Worm (Caenorhabditis elegans): ENCODE measurements around the gene T01H3.2.

The T01H3.2 gene

DNA sequence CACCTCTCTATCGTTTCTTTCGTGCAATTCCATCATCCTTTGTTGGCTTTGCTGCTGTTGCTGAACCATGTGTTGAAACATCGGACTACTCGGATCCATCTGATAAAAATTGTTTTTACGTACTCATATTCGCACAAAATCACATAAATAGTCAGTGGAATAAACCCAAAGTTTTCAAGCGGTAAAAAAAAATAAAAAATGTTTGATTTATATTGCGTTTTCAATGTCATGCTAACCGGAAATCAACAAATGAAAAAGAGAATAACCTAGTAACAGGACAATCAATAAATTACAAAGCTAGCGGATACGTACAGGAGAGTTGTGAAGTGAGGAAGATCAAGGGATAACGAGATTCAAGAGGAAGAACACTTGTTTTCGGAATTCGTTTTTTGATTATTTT lies 22.9 kb downstream of the T01H3.2 start, which contains the start of gene mdt-10:
mdt-10 (minus strand) TSS at position 101 of the 400 bp plus-strand sequence.
- TF ChIP-seq ref-1 (GFP tag; conservative IDR thresholded peaks at IDR 0.05) (no peak), ztf-23 (GFP tag; IDR thresholded peaks at IDR 0.05) (no peak), klf-2 (GFP tag; conservative IDR thresholded peaks at IDR 0.05) (no peak), med-1 (GFP tag; optimal IDR thresholded peaks at IDR 0.05; ENCODE audit: insufficient read depth) (no peak), tab-1 (GFP tag; IDR thresholded peaks at IDR 0.05) (no peak), ztf-29 (GFP tag; IDR thresholded peaks at IDR 0.05) (no peak), T22C8.4 (GFP tag; IDR thresholded peaks at IDR 0.05) (no peak), flt-1 (GFP tag; IDR thresholded peaks at IDR 0.05) (no peak), cog-1 (tag; optimal IDR thresholded peaks at IDR 0.05) (no peak)

DNA sequence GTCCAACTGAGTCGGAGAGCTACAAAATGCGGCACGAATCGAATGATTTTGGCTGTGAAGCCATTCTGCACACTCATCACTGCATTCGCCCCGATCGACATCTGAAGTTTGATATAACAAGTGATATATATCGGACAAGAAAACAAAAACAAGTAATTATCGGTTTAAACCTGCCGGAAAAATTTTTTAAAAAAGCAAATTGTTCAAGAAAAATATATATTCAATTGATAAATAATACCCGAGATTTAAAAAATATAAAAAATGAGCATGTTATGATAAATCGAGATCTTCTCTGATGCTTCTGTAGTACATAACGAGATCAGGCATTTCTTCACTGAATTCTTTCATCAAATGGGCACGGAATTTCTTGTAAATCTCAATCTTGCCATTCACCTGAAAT lies 24.1 kb downstream of the T01H3.2 start, which contains the start of gene T09A5.5:
T09A5.5 (minus strand) TSS at position 101 of the 400 bp plus-strand sequence.
- TF ChIP-seq tab-1 (GFP tag; IDR thresholded peaks at IDR 0.05) (no peak), klf-2 (GFP tag; conservative IDR thresholded peaks at IDR 0.05) (no peak), ztf-29 (GFP tag; IDR thresholded peaks at IDR 0.05) (no peak), T22C8.4 (GFP tag; IDR thresholded peaks at IDR 0.05) (no peak), ref-1 (GFP tag; conservative IDR thresholded peaks at IDR 0.05) (no peak), flt-1 (GFP tag; IDR thresholded peaks at IDR 0.05) (no peak), med-1 (GFP tag; optimal IDR thresholded peaks at IDR 0.05; ENCODE audit: insufficient read depth) (no peak)

DNA sequence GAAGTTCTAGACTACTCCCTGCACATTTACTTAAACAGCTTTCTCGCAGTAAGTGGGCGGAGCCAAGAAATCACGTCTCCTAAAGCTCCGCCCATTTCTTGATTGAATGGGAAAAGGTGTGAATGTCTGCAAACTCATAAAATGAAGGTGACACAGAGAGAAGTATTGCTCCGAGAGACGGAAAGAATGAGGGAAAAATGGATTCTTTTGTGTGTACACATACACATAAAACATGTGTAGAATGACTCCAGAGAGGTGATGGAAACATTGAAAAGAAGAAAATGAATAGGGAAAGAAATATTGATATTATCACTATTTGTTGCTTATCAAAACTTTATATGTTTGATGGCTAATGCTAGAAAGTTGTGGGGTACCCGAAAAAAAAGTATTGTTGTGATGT lies 26.3 kb downstream of the T01H3.2 start:
- TF ChIP-seq ztf-29 (GFP tag; IDR thresholded peaks at IDR 0.05) = no peak
- TF ChIP-seq flt-1 (GFP tag; IDR thresholded peaks at IDR 0.05) = no peak
- no peak for TF ChIP-seq klf-2 (GFP tag; conservative IDR thresholded peaks at IDR 0.05)
- TF ChIP-seq T22C8.4 (GFP tag; IDR thresholded peaks at IDR 0.05) = no peak
- TF ChIP-seq ref-1 (GFP tag; conservative IDR thresholded peaks at IDR 0.05) = no peak
- no peak for TF ChIP-seq ztf-23 (GFP tag; IDR thresholded peaks at IDR 0.05)
- TF ChIP-seq tab-1 (GFP tag; IDR thresholded peaks at IDR 0.05) = no peak
- no peak for TF ChIP-seq cog-1 (tag; optimal IDR thresholded peaks at IDR 0.05)
- TF ChIP-seq med-1 (GFP tag; optimal IDR thresholded peaks at IDR 0.05; ENCODE audit: insufficient read depth) = no peak

DNA sequence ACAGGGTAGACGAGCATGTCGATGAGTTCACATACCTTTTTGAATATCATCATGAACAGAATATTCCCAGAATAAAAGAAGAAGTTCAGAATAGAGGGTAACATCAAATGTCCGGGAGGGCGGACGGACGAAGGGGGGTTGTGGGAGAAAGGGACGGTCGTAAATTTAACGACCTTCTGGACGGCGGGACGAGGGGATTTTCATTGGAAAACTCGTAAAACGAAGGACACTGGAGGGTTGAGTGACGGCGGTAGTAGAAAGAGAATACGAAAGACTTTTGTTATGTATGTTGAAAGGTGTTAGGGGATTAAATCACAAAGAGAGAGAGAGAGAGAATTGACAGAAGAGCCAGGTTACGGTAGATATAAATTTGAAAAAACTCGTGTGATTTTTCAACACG lies 27.2 kb downstream of the T01H3.2 start:
- no peak for TF ChIP-seq ref-1 (GFP tag; conservative IDR thresholded peaks at IDR 0.05)
- TF ChIP-seq ztf-23 (GFP tag; IDR thresholded peaks at IDR 0.05) = no peak
- no peak for TF ChIP-seq klf-2 (GFP tag; conservative IDR thresholded peaks at IDR 0.05)
- TF ChIP-seq tab-1 (GFP tag; IDR thresholded peaks at IDR 0.05) = no peak
- TF ChIP-seq ztf-29 (GFP tag; IDR thresholded peaks at IDR 0.05) = no peak
- no peak for TF ChIP-seq flt-1 (GFP tag; IDR thresholded peaks at IDR 0.05)
- no peak for TF ChIP-seq med-1 (GFP tag; optimal IDR thresholded peaks at IDR 0.05; ENCODE audit: insufficient read depth)
- TF ChIP-seq cog-1 (tag; optimal IDR thresholded peaks at IDR 0.05) = no peak
- no peak for TF ChIP-seq T22C8.4 (GFP tag; IDR thresholded peaks at IDR 0.05)

DNA sequence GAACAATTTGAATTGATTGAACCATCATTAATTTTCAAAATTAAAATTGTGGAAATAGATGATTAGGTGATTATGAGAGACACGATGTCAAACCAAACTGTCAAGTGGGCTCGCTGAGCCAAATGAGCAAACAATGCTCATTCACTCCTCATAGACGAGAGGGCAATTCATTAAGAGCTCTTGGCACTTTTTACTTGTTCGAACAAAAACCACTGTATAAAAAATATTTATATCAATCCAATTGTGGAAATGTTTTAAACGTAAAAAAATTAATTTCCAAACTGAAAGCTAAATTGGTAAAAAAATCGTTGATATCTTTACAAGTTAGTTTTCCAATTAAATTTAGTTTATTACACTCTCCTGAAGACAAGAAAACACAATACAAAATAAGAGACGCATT lies 28.1 kb downstream of the T01H3.2 start, which contains the start of gene acr-7:
acr-7 (minus strand) TSS at position 101 of the 400 bp plus-strand sequence.
- TF ChIP-seq cog-1 (tag; optimal IDR thresholded peaks at IDR 0.05) (no peak), klf-2 (GFP tag; conservative IDR thresholded peaks at IDR 0.05) (no peak), ztf-23 (GFP tag; IDR thresholded peaks at IDR 0.05) (no peak), ztf-29 (GFP tag; IDR thresholded peaks at IDR 0.05) (no peak), tab-1 (GFP tag; IDR thresholded peaks at IDR 0.05) (no peak)

DNA sequence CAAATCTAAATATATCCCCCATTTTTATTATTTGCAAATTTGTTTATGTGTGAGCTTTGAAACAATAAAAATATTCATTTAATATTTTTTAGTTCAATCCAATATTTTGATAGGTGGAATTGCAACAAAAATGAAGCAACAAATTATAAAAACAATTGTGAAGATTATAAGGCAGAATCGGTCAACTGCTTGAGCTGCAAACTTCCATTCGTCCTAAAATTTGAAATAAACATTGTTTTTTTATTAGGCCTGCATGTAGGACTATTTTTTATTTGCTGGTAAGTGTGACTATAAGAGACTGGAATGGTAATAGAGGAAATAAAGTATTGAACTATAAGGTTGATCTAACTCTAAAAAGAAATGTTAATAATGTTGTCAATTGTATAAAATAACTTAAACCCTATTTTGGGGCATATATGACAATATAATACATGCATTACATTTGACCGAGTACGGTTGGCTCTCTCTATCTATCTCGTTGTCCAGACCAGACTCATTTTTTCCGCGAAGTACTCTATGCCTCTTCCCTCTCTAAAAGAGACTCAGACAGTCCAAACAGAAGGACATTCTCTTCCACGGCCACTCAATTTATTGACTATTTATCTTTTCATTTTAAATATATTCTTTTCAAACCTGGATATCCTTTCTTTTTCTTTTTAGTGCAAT lies 32.1 kb downstream of the T01H3.2 start, which contains the start of gene T09A5.4:
T09A5.4 (plus strand) TSS at position 616 of the 666 bp plus-strand sequence.
- TF ChIP-seq klf-2 (GFP tag; conservative IDR thresholded peaks at IDR 0.05) (no peak), ref-1 (GFP tag; conservative IDR thresholded peaks at IDR 0.05) (no peak), cog-1 (tag; optimal IDR thresholded peaks at IDR 0.05) (no peak), flt-1 (GFP tag; IDR thresholded peaks at IDR 0.05) (no peak), tab-1 (GFP tag; IDR thresholded peaks at IDR 0.05) (no peak), ztf-23 (GFP tag; IDR thresholded peaks at IDR 0.05) (no peak), med-1 (GFP tag; optimal IDR thresholded peaks at IDR 0.05; ENCODE audit: insufficient read depth) (no peak), ztf-29 (GFP tag; IDR thresholded peaks at IDR 0.05) (no peak), T22C8.4 (GFP tag; IDR thresholded peaks at IDR 0.05) (no peak)

DNA sequence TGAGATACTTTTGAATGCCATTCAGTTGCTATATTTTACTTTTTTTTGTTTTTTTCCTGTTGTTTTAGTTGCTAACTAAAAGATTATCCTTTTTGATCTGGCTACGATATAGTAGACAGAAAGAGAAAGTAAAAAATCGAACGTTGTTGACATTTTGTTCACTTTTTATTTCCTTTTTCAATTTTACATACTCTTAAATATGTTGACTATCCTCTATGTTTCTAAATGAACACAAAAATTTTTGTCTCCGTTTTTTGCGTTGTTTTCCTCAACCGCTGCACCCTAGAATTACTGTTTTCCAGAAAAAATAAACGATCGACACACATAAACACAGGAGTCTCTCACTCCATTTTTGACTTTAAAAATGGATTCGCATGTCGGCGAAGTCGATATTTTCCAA lies 35.7 kb downstream of the T01H3.2 start, which contains the start of gene klp-3:
klp-3 (plus strand) TSS at position 301 of the 400 bp plus-strand sequence.
- no peak for TF ChIP-seq med-1 (GFP tag; optimal IDR thresholded peaks at IDR 0.05; ENCODE audit: insufficient read depth)
- no peak for TF ChIP-seq T22C8.4 (GFP tag; IDR thresholded peaks at IDR 0.05)

DNA sequence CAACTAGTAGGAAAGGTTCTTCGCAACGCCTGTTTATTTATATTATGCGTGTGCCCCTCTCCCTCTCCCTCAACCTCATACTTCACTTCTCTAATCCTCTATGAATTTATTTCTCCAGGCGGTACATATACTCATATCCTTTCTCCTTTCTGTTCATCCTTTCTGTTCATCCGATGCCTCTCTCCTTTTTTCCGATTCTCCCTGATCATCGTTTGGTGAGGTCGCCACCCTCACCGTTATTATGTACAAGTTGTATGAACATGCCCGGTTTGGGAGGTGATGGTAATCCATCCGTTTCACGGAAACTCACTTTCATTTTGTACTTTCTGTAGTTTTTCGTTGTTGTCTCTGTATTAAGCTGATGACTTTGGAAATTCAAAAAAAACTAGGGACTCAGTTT lies 38.1 kb downstream of the T01H3.2 start:
- no peak for TF ChIP-seq klf-2 (GFP tag; conservative IDR thresholded peaks at IDR 0.05)
- TF ChIP-seq med-1 (GFP tag; optimal IDR thresholded peaks at IDR 0.05; ENCODE audit: insufficient read depth) = no peak
- no peak for TF ChIP-seq ztf-23 (GFP tag; IDR thresholded peaks at IDR 0.05)
- no peak for TF ChIP-seq tab-1 (GFP tag; IDR thresholded peaks at IDR 0.05)
- no peak for TF ChIP-seq ztf-29 (GFP tag; IDR thresholded peaks at IDR 0.05)
- TF ChIP-seq ref-1 (GFP tag; conservative IDR thresholded peaks at IDR 0.05) = no peak
- no peak for TF ChIP-seq flt-1 (GFP tag; IDR thresholded peaks at IDR 0.05)
- TF ChIP-seq T22C8.4 (GFP tag; IDR thresholded peaks at IDR 0.05) = no peak
- TF ChIP-seq cog-1 (tag; optimal IDR thresholded peaks at IDR 0.05) = no peak

DNA sequence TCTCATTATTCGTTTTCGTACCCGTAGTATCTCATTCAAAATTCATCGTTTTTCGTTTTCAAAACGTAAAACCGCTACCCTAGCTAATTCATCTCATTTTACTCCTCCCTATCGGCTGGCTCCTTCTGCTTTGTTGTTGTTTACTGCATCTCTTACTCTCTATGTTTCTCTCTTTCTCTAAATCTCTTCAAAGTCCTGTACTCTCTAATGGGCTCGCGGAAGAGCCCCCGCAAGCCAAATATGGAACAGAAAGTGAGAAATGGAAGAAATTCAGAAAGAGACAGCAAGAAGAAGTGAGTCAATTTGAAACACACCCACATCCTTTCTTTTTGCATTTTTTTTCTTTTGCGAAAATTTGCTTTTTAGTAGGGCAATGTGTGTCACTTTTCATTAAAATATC lies 39.1 kb downstream of the T01H3.2 start:
- TF ChIP-seq cog-1 (tag; optimal IDR thresholded peaks at IDR 0.05) = no peak
- no peak for TF ChIP-seq med-1 (GFP tag; optimal IDR thresholded peaks at IDR 0.05; ENCODE audit: insufficient read depth)
- no peak for TF ChIP-seq ztf-23 (GFP tag; IDR thresholded peaks at IDR 0.05)
- TF ChIP-seq flt-1 (GFP tag; IDR thresholded peaks at IDR 0.05) = no peak
- TF ChIP-seq ref-1 (GFP tag; conservative IDR thresholded peaks at IDR 0.05) = no peak
- no peak for TF ChIP-seq klf-2 (GFP tag; conservative IDR thresholded peaks at IDR 0.05)
- no peak for TF ChIP-seq T22C8.4 (GFP tag; IDR thresholded peaks at IDR 0.05)
- TF ChIP-seq tab-1 (GFP tag; IDR thresholded peaks at IDR 0.05) = no peak
- TF ChIP-seq ztf-29 (GFP tag; IDR thresholded peaks at IDR 0.05) = no peak
